Fruit fly (Drosophila melanogaster) Kc167 (cell line): ENCODE results near the gene Snx1.

Experiments used
- Myc ChIP-seq: fragments of >200 bp; optimal IDR thresholded peaks from 2 replicates; lab custom pipeline; 2017; ENCODE audit warnings: missing external identifiers
- h ChIP-seq: fragments of >200 bp; optimal IDR thresholded peaks from 3 replicates; lab custom pipeline; 2018; ENCODE audit warnings: missing external identifiers
- psq ChIP-seq: fragments of >200 bp; optimal IDR thresholded peaks from 2 replicates; lab custom pipeline; 2017; ENCODE audit warnings: missing external identifiers

DNA sequence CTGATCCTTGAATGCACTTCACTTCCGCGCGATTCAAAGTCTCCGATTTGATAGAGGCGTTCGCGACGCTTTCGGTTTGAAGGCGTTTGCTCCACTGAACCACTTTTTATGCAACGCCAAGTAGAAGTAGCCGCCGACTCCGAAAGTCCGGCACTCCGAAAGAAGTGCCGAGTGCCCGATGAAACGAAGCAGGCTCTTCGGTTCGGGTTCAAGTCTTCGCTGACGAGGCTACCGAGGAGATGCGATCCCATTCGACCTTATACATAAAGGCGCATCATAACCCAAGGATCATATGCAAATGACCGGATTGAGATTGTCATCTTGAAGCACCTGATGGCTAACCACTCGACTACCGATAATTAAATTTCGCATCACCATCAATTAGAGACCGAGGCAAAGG, 41.5 kb downstream of the Snx1 start, which contains the start of gene CG15414:
- TF ChIP-seq h (lab: Kevin White, UChicago), result no peak
- no peak for TF ChIP-seq Myc (lab: Kevin White, UChicago)
- TF ChIP-seq psq (lab: Kevin White, UChicago), result no peak
